Comparison of ENCODE assay signal across 8 worm cellular contexts in genomic region chrII:7870632-7871031, ce11.
TF ChIP-seq lines count a peak whose summit lies in the region.

No protein-coding gene starts in this region.

TF ChIP-seq in whole organism, L1 larva, 84 proteins besides CTCF, POLR2A, EP300 and RAD21 (continues in another document):
- TF ChIP-seq efl-1 (optimal IDR thresholded peaks at IDR 0.05; lab: Kevin White, UChicago) (peak; percentile 61 to 72), efl-1 (GFP tag; optimal IDR thresholded peaks at IDR 0.05 in 1 of 2; lab: Kevin White, UChicago) (peak; percentile 61 to 94), nhr-47 (tag; optimal IDR thresholded peaks at IDR 0.05; lab: Kevin White, UChicago) (peak; percentile 30), pag-3 (tag; optimal IDR thresholded peaks at IDR 0.05; lab: Kevin White, UChicago; ENCODE audit: borderline replicate concordance, insufficient read depth) (peak; percentile 87), nhr-237 (tag; optimal IDR thresholded peaks at IDR 0.05; lab: Kevin White, UChicago) (no peak), vab-15 (tag; optimal IDR thresholded peaks at IDR 0.05; lab: Kevin White, UChicago) (peak; percentile 16), mdl-1 (tag; optimal IDR thresholded peaks at IDR 0.05; lab: Kevin White, UChicago) (peak in 1 of 2 experiments; percentile 15), C04F5.9 (tag; optimal IDR thresholded peaks at IDR 0.05; lab: Kevin White, UChicago) (no peak), tbx-2 (tag; optimal IDR thresholded peaks at IDR 0.05; lab: Kevin White, UChicago) (peak; percentile 33), lsy-2 (tag; optimal IDR thresholded peaks at IDR 0.05; lab: Kevin White, UChicago) (peak; percentile 90 to 98), nhr-85 (tag; lab: Kevin White, UChicago) (peak; percentile 14)

TF ChIP-seq in whole organism, L2 larva, 48 proteins besides CTCF, POLR2A, EP300 and RAD21 (continues in another document):
- peak; percentile 53 for TF ChIP-seq C34F6.9 (tag; optimal IDR thresholded peaks at IDR 0.05; lab: Kevin White, UChicago)
- TF ChIP-seq fos-1 (tag; optimal IDR thresholded peaks at IDR 0.05; lab: Kevin White, UChicago) = peak; percentile 21
- peak; percentile 78 for TF ChIP-seq nhr-129 (tag; optimal IDR thresholded peaks at IDR 0.05; lab: Kevin White, UChicago)
- no peak for TF ChIP-seq gmeb-1 (tag; optimal IDR thresholded peaks at IDR 0.05; lab: Kevin White, UChicago)
- no peak for TF ChIP-seq nhr-6 (tag; optimal IDR thresholded peaks at IDR 0.05; lab: Kevin White, UChicago)
- no peak for TF ChIP-seq nhr-237 (tag; optimal IDR thresholded peaks at IDR 0.05; lab: Kevin White, UChicago)
- peak; percentile 81 to 97 for TF ChIP-seq lsy-2 (tag; optimal IDR thresholded peaks at IDR 0.05; lab: Kevin White, UChicago)
- peak; percentile 13 for TF ChIP-seq nhr-25 (tag; optimal IDR thresholded peaks at IDR 0.05; lab: Kevin White, UChicago)
- TF ChIP-seq ceh-82 (tag; optimal IDR thresholded peaks at IDR 0.05; lab: Kevin White, UChicago) = no peak
- no peak for TF ChIP-seq ztf-4 (tag; optimal IDR thresholded peaks at IDR 0.05; lab: Kevin White, UChicago)
- TF ChIP-seq skn-1 (tag; optimal IDR thresholded peaks at IDR 0.05; lab: Kevin White, UChicago) = no peak
- peak; percentile 30 for TF ChIP-seq sma-3 (GFP tag; optimal IDR thresholded peaks at IDR 0.05; lab: Kevin White, UChicago)

TF ChIP-seq in whole organism, L3 larva, 47 proteins besides CTCF, POLR2A, EP300 and RAD21 (continues in another document):
- TF ChIP-seq ama-1 (optimal IDR thresholded peaks at IDR 0.05; lab: Kevin White, UChicago) (peak; percentile 30), snpc-4 (tag; optimal IDR thresholded peaks at IDR 0.05; lab: Kevin White, UChicago) (peak; percentile 23), lin-15B (tag; optimal IDR thresholded peaks at IDR 0.05; lab: Kevin White, UChicago) (peak; percentile 73), jun-1 (tag; optimal IDR thresholded peaks at IDR 0.05; lab: Kevin White, UChicago) (no peak), ceh-9 (tag; optimal IDR thresholded peaks at IDR 0.05; lab: Kevin White, UChicago) (no peak), skn-1 (tag; optimal IDR thresholded peaks at IDR 0.05; lab: Kevin White, UChicago) (no peak), R02D3.7 (tag; optimal IDR thresholded peaks at IDR 0.05; lab: Kevin White, UChicago) (no peak), ceh-28 (tag; optimal IDR thresholded peaks at IDR 0.05; lab: Kevin White, UChicago) (no peak), egl-5 (tag; optimal IDR thresholded peaks at IDR 0.05; lab: Kevin White, UChicago) (peak; percentile 40), fkh-2 (tag; optimal IDR thresholded peaks at IDR 0.05; lab: Kevin White, UChicago) (no peak), lsy-12 (tag; optimal IDR thresholded peaks at IDR 0.05; lab: Kevin White, UChicago) (no peak), nhr-11 (tag; optimal IDR thresholded peaks at IDR 0.05; lab: Kevin White, UChicago) (no peak)

TF ChIP-seq in whole organism, L4 larva, 104 proteins besides CTCF, POLR2A, EP300 and RAD21 (continues in another document):
- TF ChIP-seq mes-2 (tag; optimal IDR thresholded peaks at IDR 0.05; lab: Kevin White, UChicago; ENCODE audit: poor library complexity, severe bottlenecking) = peak; percentile 54
- peak; percentile 22 for TF ChIP-seq hlh-11 (tag; optimal IDR thresholded peaks at IDR 0.05; lab: Kevin White, UChicago)
- TF ChIP-seq daf-16 (GFP tag; optimal IDR thresholded peaks at IDR 0.05; lab: Kevin White, UChicago) = peak; percentile 0 to 86
- TF ChIP-seq daf-16 (tag; optimal IDR thresholded peaks at IDR 0.05; lab: Kevin White, UChicago) = peak; percentile 51
- peak; percentile 57; the same call in 1 of the 2 replicates for TF ChIP-seq hmg-1.1 (GFP tag; IDR thresholded peaks at IDR 0.05; lab: Robert Waterston, UW)
- TF ChIP-seq nhr-6 (tag; optimal IDR thresholded peaks at IDR 0.05; lab: Kevin White, UChicago) = peak; percentile 35
- TF ChIP-seq hlh-30 (tag; optimal IDR thresholded peaks at IDR 0.05; lab: Kevin White, UChicago; ENCODE audit: insufficient read depth) = peak; percentile 71
- peak; percentile 46 for TF ChIP-seq mep-1 (tag; optimal IDR thresholded peaks at IDR 0.05; lab: Kevin White, UChicago)
- 0 out of 2 replicates have a peak, but pooled peaks have one; percentile 40 for TF ChIP-seq lin-38 (GFP tag; IDR thresholded peaks at IDR 0.05; lab: Robert Waterston, UW)
- TF ChIP-seq ceh-44 (GFP tag; IDR thresholded peaks at IDR 0.05; lab: Robert Waterston, UW) = no peak
- TF ChIP-seq unc-39 (tag; optimal IDR thresholded peaks at IDR 0.05; lab: Kevin White, UChicago) = no peak

TF ChIP-seq in whole organism, late embryonic, 69 proteins besides CTCF, POLR2A, EP300 and RAD21:
- TF ChIP-seq nhr-11 (tag; optimal IDR thresholded peaks at IDR 0.05; lab: Kevin White, UChicago) = no peak
- peak; percentile 8 for TF ChIP-seq tbx-2 (tag; optimal IDR thresholded peaks at IDR 0.05; lab: Kevin White, UChicago)
- peak; percentile 24 for TF ChIP-seq nfya-1 (tag; optimal IDR thresholded peaks at IDR 0.05; lab: Kevin White, UChicago)
- peak; percentile 14 for TF ChIP-seq ceh-18 (tag; optimal IDR thresholded peaks at IDR 0.05; lab: Kevin White, UChicago)

TF ChIP-seq in whole organism, midembryonic, 9 proteins besides CTCF, POLR2A, EP300 and RAD21:
- TF ChIP-seq ref-1 (GFP tag; conservative IDR thresholded peaks at IDR 0.05; lab: Robert Waterston, UW) (no peak), flt-1 (GFP tag; IDR thresholded peaks at IDR 0.05; lab: Robert Waterston, UW) (0 out of 2 replicates have a peak, but pooled peaks have one; percentile 20)

TF ChIP-seq in whole organism, mixed stage, embryonic, 35 proteins besides CTCF, POLR2A, EP300 and RAD21:
- TF ChIP-seq mep-1 (tag; optimal IDR thresholded peaks at IDR 0.05; lab: Kevin White, UChicago) (peak; percentile 10), lsy-2 (tag; optimal IDR thresholded peaks at IDR 0.05; lab: Kevin White, UChicago) (peak; percentile 93), elt-3 (tag; optimal IDR thresholded peaks at IDR 0.05; lab: Kevin White, UChicago) (no peak), hlh-1 (tag; optimal IDR thresholded peaks at IDR 0.05; lab: Kevin White, UChicago) (peak; percentile 54)
TF ChIP-seq in whole organism, mixed stage, embryonic: peak in this region for 3.

TF ChIP-seq in whole organism, young adult, 124 proteins besides CTCF, POLR2A, EP300 and RAD21 (continues in another document):
- TF ChIP-seq cebp-1 (GFP tag; IDR thresholded peaks at IDR 0.05; lab: Robert Waterston, UW) (no peak), cebp-1 (tag; optimal IDR thresholded peaks at IDR 0.05; lab: Kevin White, UChicago) (peak; percentile 56), egl-44 (GFP tag; IDR thresholded peaks at IDR 0.05; lab: Robert Waterston, UW) (no peak), attf-5 (GFP tag; optimal IDR thresholded peaks at IDR 0.05; lab: Kevin White, UChicago) (peak; percentile 65), xnd-1 (tag; optimal IDR thresholded peaks at IDR 0.05; lab: Kevin White, UChicago) (peak; percentile 33), lin-26 (GFP tag; IDR thresholded peaks at IDR 0.05; lab: Robert Waterston, UW) (peak; percentile 28; the same call in 1 of the 2 replicates), aptf-3 (GFP tag; IDR thresholded peaks at IDR 0.05; lab: Robert Waterston, UW) (no peak), sdz-38 (tag; optimal IDR thresholded peaks at IDR 0.05; lab: Kevin White, UChicago) (no peak), athp-1 (tag; optimal IDR thresholded peaks at IDR 0.05; lab: Kevin White, UChicago) (peak; percentile 68), madf-6 (GFP tag; IDR thresholded peaks at IDR 0.05; lab: Robert Waterston, UW) (peak; percentile 64), Y56A3A.18 (GFP tag; IDR thresholded peaks at IDR 0.05; lab: Robert Waterston, UW) (0 out of 2 replicates have a peak, but pooled peaks have one; percentile 37), hrde-1 (tag; optimal IDR thresholded peaks at IDR 0.05; lab: Kevin White, UChicago; ENCODE audit: borderline replicate concordance) (peak; percentile 12), attf-3 (GFP tag; conservative IDR thresholded peaks at IDR 0.05; lab: Robert Waterston, UW) (peak; percentile 73), Y95B8A.8 (GFP tag; IDR thresholded peaks at IDR 0.05; lab: Robert Waterston, UW) (peak; percentile 18; the same call in 1 of the 2 replicates), tlf-1 (GFP tag; optimal IDR thresholded peaks at IDR 0.05; lab: Kevin White, UChicago) (peak; percentile 32), mcd-1 (GFP tag; IDR thresholded peaks at IDR 0.05; lab: Robert Waterston, UW) (0 out of 2 replicates have a peak, but pooled peaks have one; percentile 24), B0035.1 (tag; optimal IDR thresholded peaks at IDR 0.05; lab: Kevin White, UChicago) (no peak), lsl-1 (GFP tag; optimal IDR thresholded peaks at IDR 0.05; lab: Kevin White, UChicago) (peak; percentile 80), dpl-1 (GFP tag; optimal IDR thresholded peaks at IDR 0.05; lab: Kevin White, UChicago) (no peak), hmg-1.2 (GFP tag; IDR thresholded peaks at IDR 0.05; lab: Robert Waterston, UW) (peak; percentile 42; the same call in 1 of the 2 replicates), ztf-18 (tag; optimal IDR thresholded peaks at IDR 0.05; lab: Kevin White, UChicago) (peak; percentile 1), lin-54 (GFP tag; optimal IDR thresholded peaks at IDR 0.05; lab: Kevin White, UChicago) (peak; percentile 51), tbp1 (GFP tag; optimal IDR thresholded peaks at IDR 0.05; lab: Kevin White, UChicago) (peak; percentile 20), ekl-4 (GFP tag; IDR thresholded peaks at IDR 0.05; lab: Robert Waterston, UW) (peak; percentile 54; the same call in 1 of the 2 replicates), F33H1.4 (GFP tag; IDR thresholded peaks at IDR 0.05; lab: Robert Waterston, UW) (peak; percentile 30; the same call in 1 of the 2 replicates), chd-7 (tag; optimal IDR thresholded peaks at IDR 0.05; lab: Kevin White, UChicago) (no peak), pbrm-1 (GFP tag; IDR thresholded peaks at IDR 0.05; lab: Robert Waterston, UW) (peak; percentile 63; the same call in 1 of the 2 replicates), F52B5.7 (tag; optimal IDR thresholded peaks at IDR 0.05; lab: Kevin White, UChicago) (no peak), snpc-4 (GFP tag; optimal IDR thresholded peaks at IDR 0.05; lab: Kevin White, UChicago) (no peak), snpc-4 (tag; optimal IDR thresholded peaks at IDR 0.05; lab: Kevin White, UChicago) (peak in 1 of 4 experiments; percentile 39), dox-1 (GFP tag; IDR thresholded peaks at IDR 0.05; lab: Robert Waterston, UW) (0 out of 2 replicates have a peak, but pooled peaks have one; percentile 7), madf-10 (tag; optimal IDR thresholded peaks at IDR 0.05; lab: Kevin White, UChicago) (no peak), pha-4 (tag; optimal IDR thresholded peaks at IDR 0.05; lab: Kevin White, UChicago) (no peak), F49E8.2 (tag; optimal IDR thresholded peaks at IDR 0.05; lab: Kevin White, UChicago; ENCODE audit: insufficient read depth) (no peak), D2030.7 (GFP tag; IDR thresholded peaks at IDR 0.05; lab: Robert Waterston, UW) (peak; percentile 33; the same call in 1 of the 2 replicates), B0336.3 (GFP tag; IDR thresholded peaks at IDR 0.05; lab: Robert Waterston, UW) (0 out of 2 replicates have a peak, but pooled peaks have one; percentile 37)
